Worm (Caenorhabditis elegans): Measurements from ENCODE around the gene aass-1.

Gene aass-1

ce11 chrIV:240257-240754 is 4.6 kb upstream of the aass-1 start, which contains the start of the genes fnta-1 and cogc-8 (continued):
- peak; percentile 61 to 72 for TF ChIP-seq efl-1 (optimal IDR thresholded peaks at IDR 0.05)
- TF ChIP-seq efl-1 (GFP tag; optimal IDR thresholded peaks at IDR 0.05 in 1 of 2): peak; percentile 72 to 97
- peak; percentile 36 for TF ChIP-seq swsn-7 (tag; optimal IDR thresholded peaks at IDR 0.05)
- peak; percentile 61 for TF ChIP-seq nhr-85 (tag)
- TF ChIP-seq F16B12.6 (tag; optimal IDR thresholded peaks at IDR 0.05): peak; percentile 95
- TF ChIP-seq lsy-2 (tag; optimal IDR thresholded peaks at IDR 0.05): peak; percentile 59 to 71
- peak; percentile 51 to 74 (median 72) for TF ChIP-seq dpl-1 (GFP tag; optimal IDR thresholded peaks at IDR 0.05)
- TF ChIP-seq ceh-82 (tag; optimal IDR thresholded peaks at IDR 0.05): peak; percentile 31 to 52 (median 44)
- no peak for TF ChIP-seq unc-98 (GFP tag; IDR thresholded peaks at IDR 0.05)
- no peak for TF ChIP-seq ceh-63 (GFP tag; optimal IDR thresholded peaks at IDR 0.05)
- peak; percentile 44 for TF ChIP-seq tbx-2 (tag; optimal IDR thresholded peaks at IDR 0.05)
- no peak for TF ChIP-seq pqm-1 (tag; optimal IDR thresholded peaks at IDR 0.05)
- TF ChIP-seq mep-1 (tag; optimal IDR thresholded peaks at IDR 0.05): peak; percentile 65
- peak; percentile 25 for TF ChIP-seq lin-15B (tag; optimal IDR thresholded peaks at IDR 0.05)
- TF ChIP-seq rnt-1 (tag; optimal IDR thresholded peaks at IDR 0.05): peak; percentile 50

ce11 chrIV:244278-244677 is 665 bp upstream of the aass-1 start:
- peak; percentile 58 for TF ChIP-seq nhr-85 (tag)
- TF ChIP-seq nhr-71 (tag; optimal IDR thresholded peaks at IDR 0.05): no peak

ce11 chrIV:247494-247893 is 2.6 kb downstream of the aass-1 start:
- TF ChIP-seq tlp-1 (tag; optimal IDR thresholded peaks at IDR 0.05) (no peak), sox-4 (tag; optimal IDR thresholded peaks at IDR 0.05) (no peak), rnt-1 (tag; optimal IDR thresholded peaks at IDR 0.05) (peak; percentile 1), ztf-4 (tag; optimal IDR thresholded peaks at IDR 0.05) (no peak), tbx-2 (tag; optimal IDR thresholded peaks at IDR 0.05) (peak; percentile 50), isw-1 (GFP tag; IDR thresholded peaks at IDR 0.05) (no peak), elt-3 (tag; optimal IDR thresholded peaks at IDR 0.05) (peak in 3 of 6 experiments; percentile 35 to 98 (median 92)), dpl-1 (GFP tag; optimal IDR thresholded peaks at IDR 0.05) (peak in 2 of 3 experiments; percentile 8 to 38), pax-3 (tag; optimal IDR thresholded peaks at IDR 0.05) (no peak), F16B12.6 (tag; optimal IDR thresholded peaks at IDR 0.05) (no peak), mef-2 (tag; optimal IDR thresholded peaks at IDR 0.05) (no peak), unc-130 (tag; optimal IDR thresholded peaks at IDR 0.05) (peak; percentile 32), nhr-12 (tag; optimal IDR thresholded peaks at IDR 0.05) (no peak), swsn-7 (tag; optimal IDR thresholded peaks at IDR 0.05) (no peak), nhr-19 (GFP tag; conservative IDR thresholded peaks at IDR 0.05) (peak; percentile 51), blmp-1 (tag; optimal IDR thresholded peaks at IDR 0.05) (peak; percentile 89), egl-27 (tag; optimal IDR thresholded peaks at IDR 0.05) (no peak), zip-4 (GFP tag; optimal IDR thresholded peaks at IDR 0.05) (no peak), nhr-20 (tag; optimal IDR thresholded peaks at IDR 0.05) (peak; percentile 73), ceh-88 (GFP tag; IDR thresholded peaks at IDR 0.05) (no peak), hpl-2 (GFP tag; optimal IDR thresholded peaks at IDR 0.05) (peak; percentile 2), nhr-237 (tag; optimal IDR thresholded peaks at IDR 0.05) (no peak), nhr-84 (tag; optimal IDR thresholded peaks at IDR 0.05) (no peak), nhr-77 (tag; optimal IDR thresholded peaks at IDR 0.05) (no peak), snpc-4 (tag; optimal IDR thresholded peaks at IDR 0.05) (no peak), sptf-1 (tag; optimal IDR thresholded peaks at IDR 0.05) (no peak), C16A3.4 (tag; optimal IDR thresholded peaks at IDR 0.05) (peak; percentile 32), aha-1 (tag; optimal IDR thresholded peaks at IDR 0.05) (no peak), sup-37 (GFP tag; optimal IDR thresholded peaks at IDR 0.05) (no peak), nhr-85 (tag) (peak; percentile 94), irx-1 (tag; optimal IDR thresholded peaks at IDR 0.05) (no peak), lin-14 (GFP tag; optimal IDR thresholded peaks at IDR 0.05) (peak; percentile 67), nhr-47 (tag; optimal IDR thresholded peaks at IDR 0.05) (peak; percentile 44), xbp-1 (tag; optimal IDR thresholded peaks at IDR 0.05) (no peak), unc-62 (GFP tag; optimal IDR thresholded peaks at IDR 0.05) (no peak), unc-86 (tag; optimal IDR thresholded peaks at IDR 0.05) (no peak), ceh-8 (GFP tag; optimal IDR thresholded peaks at IDR 0.05) (no peak), snu-23 (GFP tag; optimal IDR thresholded peaks at IDR 0.05) (peak; percentile 64), nhr-28 (tag; optimal IDR thresholded peaks at IDR 0.05) (no peak), efl-1 (optimal IDR thresholded peaks at IDR 0.05) (peak in 1 of 2 experiments; percentile 7), efl-1 (GFP tag; optimal IDR thresholded peaks at IDR 0.05 in 1 of 2) (peak in 1 of 2 experiments; percentile 84)

Measured in whole organism, L1 larva.